Worm (Caenorhabditis elegans) whole organism, L4 larva: Measurements from ENCODE around the gene F11A10.6.

Experiments
- daf-16 ChIP-seq, 3 experiments: sonication (generic microtip); optimal IDR thresholded peaks; 2 replicates each; lab custom pipeline; 2016 to 2017; ENCODE audit warnings: missing genetic modification characterization in 3 of 3, missing genetic modification reagents in 3 of 3, mild to moderate bottlenecking in 2 of 3, missing compliant biosample characterization in 2 of 3, missing biosample characterization in 1 of 3, moderate library complexity in 1 of 3
- fos-1 ChIP-seq: fragments of 150-350 bp; optimal IDR thresholded peaks from 2 replicates; lab custom pipeline; 2014; ENCODE audit warnings: missing biosample characterization, missing genetic modification characterization
- snpc-4 ChIP-seq: fragments of 150-350 bp; optimal IDR thresholded peaks from 2 replicates; lab custom pipeline; 2014; ENCODE audit warnings: missing biosample characterization, missing genetic modification characterization

- TF ChIP-seq fos-1 (tag; lab: Kevin White, UChicago) (no peak), snpc-4 (tag; lab: Kevin White, UChicago) (no peak), daf-16 (GFP tag; optimal IDR thresholded peaks at IDR 0.05; lab: Kevin White, UChicago) (no peak), daf-16 (tag; optimal IDR thresholded peaks at IDR 0.05; lab: Kevin White, UChicago) (peak; percentile 29)
Observed at ce11 chrIV:12128708-12129107, 39.3 kb upstream of the F11A10.6 start.
